Fruit fly (Drosophila melanogaster) whole organism, wandering third instar larva: ENCODE data around the gene CG13898.

ENCODE experiments used
- GATAd ChIP-seq: sonication (Bioruptor generic); optimal IDR thresholded peaks from 2 replicates; lab custom pipeline; 2016; ENCODE audit warnings: missing biosample characterization, missing genetic modification characterization
- pan ChIP-seq: fragments of >200 bp; optimal IDR thresholded peaks from 2 replicates; lab custom pipeline; 2017
- rgr ChIP-seq: fragments of 200-800 bp; sonication (Bioruptor generic); optimal IDR thresholded peaks from 3 replicates; lab custom pipeline; 2016; ENCODE audit warnings: missing biosample characterization, mild to moderate bottlenecking, missing genetic modification characterization

dm6 chr3L:770157-770672 lies 33.6 kb downstream of the CG13898 start:
- TF ChIP-seq rgr (no peak), GATAd (no peak), pan (lab: Kevin White, UChicago) (no peak)
